Worm (Caenorhabditis elegans) whole organism, L1 larva: ENCODE data around the gene T20D3.14.

ENCODE experiments used
- C04F5.9 ChIP-seq: sonication (generic microtip); optimal IDR thresholded peaks from 2 replicates; lab custom pipeline; 2016; ENCODE audit warnings: missing genetic modification characterization, missing compliant biosample characterization
- F16B12.6 ChIP-seq: fragments of 150-350 bp; optimal IDR thresholded peaks from 2 replicates; lab custom pipeline; 2014; ENCODE audit warnings: missing biosample characterization, missing genetic modification characterization
- aha-1 ChIP-seq: fragments of 150-350 bp; optimal IDR thresholded peaks from 2 replicates; lab custom pipeline; 2014; ENCODE audit warnings: missing biosample characterization, missing genetic modification characterization
- alr-1 ChIP-seq: fragments of 200-800 bp; sonication (Bioruptor generic); optimal IDR thresholded peaks from 2 replicates; lab custom pipeline; 2018; ENCODE audit warnings: borderline replicate concordance, mild to moderate bottlenecking, missing genetic modification characterization, missing compliant biosample characterization
- aly-2 ChIP-seq: fragments of 150-350 bp; optimal IDR thresholded peaks from 2 replicates; lab custom pipeline; 2014; ENCODE audit warnings: missing biosample characterization, missing genetic modification characterization
- blmp-1 ChIP-seq: fragments of 150-350 bp; optimal IDR thresholded peaks from 2 replicates; lab custom pipeline; 2014; ENCODE audit warnings: missing biosample characterization, missing genetic modification characterization
- ceh-88 ChIP-seq: fragments of 200-800 bp; sonication (Bioruptor generic); IDR thresholded peaks from 2 replicates; pipeline ENCODE4 v1.3.6; 2022; ENCODE audit warnings: missing genetic modification characterization, missing compliant biosample characterization
- ces-1 ChIP-seq: fragments of 150-350 bp; optimal IDR thresholded peaks from 2 replicates; lab custom pipeline; 2014; ENCODE audit warnings: missing biosample characterization, missing genetic modification reagents, missing genetic modification characterization
- dpl-1 ChIP-seq, 3 experiments: fragments of 150-350 bp in 2 of 3; sonication (generic microtip) in 1 of 3; optimal IDR thresholded peaks; 2 replicates each; lab custom pipeline; 2014 to 2017; ENCODE audit warnings: missing biosample characterization in 3 of 3, missing genetic modification characterization in 3 of 3, missing genetic modification reagents in 3 of 3
- efl-3 ChIP-seq: fragments of 200-800 bp; sonication (Bioruptor generic); optimal IDR thresholded peaks from 2 replicates; lab custom pipeline; 2018; ENCODE audit warnings: mild to moderate bottlenecking, missing genetic modification characterization, missing compliant biosample characterization
- egl-27 ChIP-seq, 2 experiments: fragments of 150-350 bp in 1 of 2; sonication (generic microtip); optimal IDR thresholded peaks; 3 replicates each; lab custom pipeline; 2017 to 2018; ENCODE audit warnings: missing biosample characterization in 2 of 2, missing genetic modification characterization in 2 of 2, missing genetic modification reagents in 2 of 2
- elt-2 ChIP-seq: sonication (generic microtip); optimal IDR thresholded peaks from 2 replicates; lab custom pipeline; 2016; ENCODE audit warnings: missing genetic modification characterization, mild to moderate bottlenecking, inconsistent platforms, missing compliant biosample characterization, missing genetic modification reagents
- elt-3 ChIP-seq, 6 experiments: fragments of 150-350 bp in 1 of 6; sonication (generic microtip); optimal IDR thresholded peaks; 2 replicates each; lab custom pipeline; 2017 to 2018; ENCODE audit warnings: missing biosample characterization in 6 of 6, missing genetic modification characterization in 6 of 6, inconsistent platforms in 1 of 6
- fkh-4 ChIP-seq: sonication (generic microtip); optimal IDR thresholded peaks from 2 replicates; lab custom pipeline; 2016; ENCODE audit warnings: missing compliant biosample characterization, missing genetic modification characterization, borderline replicate concordance
- grh-1 ChIP-seq: fragments of 200-800 bp; sonication (Bioruptor generic); IDR thresholded peaks from 2 replicates; pipeline ENCODE4 v1.3.6; 2022; ENCODE audit warnings: missing genetic modification reagents, missing genetic modification characterization, missing compliant biosample characterization
- hlh-17 ChIP-seq: fragments of 200-800 bp; sonication (Bioruptor generic); optimal IDR thresholded peaks from 2 replicates; lab custom pipeline; 2018; ENCODE audit warnings: missing genetic modification characterization, mild to moderate bottlenecking, missing compliant biosample characterization, moderate library complexity, borderline replicate concordance
- hlh-4 ChIP-seq: sonication (generic microtip); optimal IDR thresholded peaks from 2 replicates; lab custom pipeline; 2016; ENCODE audit warnings: mild to moderate bottlenecking, missing genetic modification characterization, missing compliant biosample characterization
- hpl-2 ChIP-seq: fragments of 150-350 bp; optimal IDR thresholded peaks from 2 replicates; lab custom pipeline; 2014; ENCODE audit warnings: missing biosample characterization, missing genetic modification reagents, missing genetic modification characterization
- irx-1 ChIP-seq: sonication (generic microtip); optimal IDR thresholded peaks from 2 replicates; lab custom pipeline; 2016; ENCODE audit warnings: missing genetic modification characterization, missing compliant biosample characterization
- isw-1 ChIP-seq: fragments of 200-800 bp; sonication (Bioruptor generic); IDR thresholded peaks from 2 replicates; pipeline ENCODE4 v1.3.6; 2022; ENCODE audit warnings: missing genetic modification characterization, missing compliant biosample characterization
- lin-15B ChIP-seq: fragments of 150-350 bp; sonication (generic microtip); optimal IDR thresholded peaks from 3 replicates; lab custom pipeline; 2014; ENCODE audit warnings: missing biosample characterization, missing genetic modification characterization
- lin-35 ChIP-seq, 2 experiments: fragments of 150-350 bp; optimal IDR thresholded peaks; 2 replicates each; lab custom pipeline; 2014; ENCODE audit warnings: missing biosample characterization in 2 of 2, missing genetic modification characterization in 2 of 2, missing genetic modification reagents in 2 of 2
- lsy-2 ChIP-seq, 2 experiments: fragments of 150-350 bp; optimal IDR thresholded peaks; 2 replicates each; lab custom pipeline; 2014; ENCODE audit warnings: missing biosample characterization in 2 of 2, missing genetic modification characterization in 2 of 2
- mab-9 ChIP-seq: fragments of 200-800 bp; sonication (Bioruptor generic); IDR thresholded peaks from 2 replicates; pipeline ENCODE4 v1.3.6; 2022; ENCODE audit warnings: missing genetic modification reagents, missing genetic modification characterization, missing compliant biosample characterization
- mef-2 ChIP-seq: fragments of 150-350 bp; optimal IDR thresholded peaks from 2 replicates; lab custom pipeline; 2014; ENCODE audit warnings: missing biosample characterization, missing genetic modification characterization
- nhr-11 ChIP-seq: fragments of 150-350 bp; optimal IDR thresholded peaks from 2 replicates; lab custom pipeline; 2014; ENCODE audit warnings: missing biosample characterization, missing genetic modification characterization
- nhr-12 ChIP-seq: sonication (generic microtip); optimal IDR thresholded peaks from 2 replicates; lab custom pipeline; 2017; ENCODE audit warnings: missing biosample characterization, missing genetic modification characterization
- nhr-19 ChIP-seq: fragments of 200-800 bp; sonication (Bioruptor generic); conservative IDR thresholded peaks from 2 replicates; pipeline ENCODE4 v1.3.6; 2022; ENCODE audit warnings: missing genetic modification characterization, missing compliant biosample characterization
- nhr-20 ChIP-seq: sonication (generic microtip); optimal IDR thresholded peaks from 2 replicates; lab custom pipeline; 2016; ENCODE audit warnings: mild to moderate bottlenecking, missing genetic modification characterization, missing compliant biosample characterization
- nhr-47 ChIP-seq: sonication (generic microtip); optimal IDR thresholded peaks from 2 replicates; lab custom pipeline; 2016; ENCODE audit warnings: mild to moderate bottlenecking, missing genetic modification characterization, moderate library complexity, missing compliant biosample characterization
- nhr-71 ChIP-seq: sonication (generic microtip); optimal IDR thresholded peaks from 2 replicates; lab custom pipeline; 2016; ENCODE audit warnings: mild to moderate bottlenecking, missing genetic modification characterization, moderate library complexity, missing compliant biosample characterization
- nhr-77 ChIP-seq: fragments of 150-350 bp; optimal IDR thresholded peaks from 2 replicates; lab custom pipeline; 2014; ENCODE audit warnings: missing biosample characterization, missing genetic modification characterization
- nhr-84 ChIP-seq: sonication (generic microtip); optimal IDR thresholded peaks from 2 replicates; lab custom pipeline; 2017; ENCODE audit warnings: missing biosample characterization, missing genetic modification characterization
- nhr-85 ChIP-seq: sonication (generic microtip); peaks from one replicate; lab custom pipeline; 2016; ENCODE audit warnings: missing genetic modification characterization, inconsistent platforms, missing compliant biosample characterization
- nhr-90 ChIP-seq: sonication (generic microtip); optimal IDR thresholded peaks from 2 replicates; lab custom pipeline; 2016; ENCODE audit warnings: mild to moderate bottlenecking, missing genetic modification characterization, missing compliant biosample characterization; ENCODE audit not compliant: poor library complexity
- pag-3 ChIP-seq: sonication (generic microtip); optimal IDR thresholded peaks from 2 replicates; lab custom pipeline; 2017; ENCODE audit warnings: missing genetic modification characterization, mild to moderate bottlenecking, missing compliant biosample characterization, antibody characterized with exemption, borderline replicate concordance; ENCODE audit not compliant: insufficient read depth
- pax-3 ChIP-seq: fragments of 200-800 bp; sonication (Bioruptor generic); optimal IDR thresholded peaks from 2 replicates; lab custom pipeline; 2018; ENCODE audit warnings: mild to moderate bottlenecking, missing genetic modification characterization, moderate library complexity, missing compliant biosample characterization
- pqm-1 ChIP-seq: sonication (generic microtip); optimal IDR thresholded peaks from 3 replicates; lab custom pipeline; 2017; ENCODE audit warnings: missing biosample characterization, missing genetic modification characterization
- rnt-1 ChIP-seq: sonication (generic microtip); optimal IDR thresholded peaks from 2 replicates; lab custom pipeline; 2016; ENCODE audit warnings: mild to moderate bottlenecking, missing genetic modification characterization, moderate library complexity, missing compliant biosample characterization
- snpc-4 ChIP-seq: fragments of 150-350 bp; optimal IDR thresholded peaks from 2 replicates; lab custom pipeline; 2014; ENCODE audit warnings: missing biosample characterization, missing genetic modification characterization
- sox-4 ChIP-seq: sonication (generic microtip); optimal IDR thresholded peaks from 2 replicates; lab custom pipeline; 2016; ENCODE audit warnings: missing genetic modification characterization, missing compliant biosample characterization
- sup-37 ChIP-seq: fragments of 200-800 bp; sonication (Bioruptor generic); optimal IDR thresholded peaks from 2 replicates; lab custom pipeline; 2018; ENCODE audit warnings: mild to moderate bottlenecking, missing genetic modification characterization, missing compliant biosample characterization
- tbx-2 ChIP-seq: sonication (generic microtip); optimal IDR thresholded peaks from 2 replicates; lab custom pipeline; 2016; ENCODE audit warnings: missing genetic modification characterization, missing compliant biosample characterization
- tlp-1 ChIP-seq: fragments of 150-350 bp; optimal IDR thresholded peaks from 2 replicates; lab custom pipeline; 2014; ENCODE audit warnings: missing biosample characterization, missing genetic modification characterization
- unc-130 ChIP-seq: fragments of 150-350 bp; optimal IDR thresholded peaks from 2 replicates; lab custom pipeline; 2017; ENCODE audit warnings: missing biosample characterization, missing genetic modification characterization, inconsistent platforms
- unc-30 ChIP-seq: sonication (generic microtip); optimal IDR thresholded peaks from 2 replicates; lab custom pipeline; 2017; ENCODE audit warnings: missing biosample characterization, missing genetic modification characterization
- unc-62 ChIP-seq: fragments of 150-350 bp; optimal IDR thresholded peaks from 2 replicates; lab custom pipeline; 2014; ENCODE audit warnings: missing biosample characterization, missing genetic modification reagents, missing genetic modification characterization
- unc-86 ChIP-seq: sonication (generic microtip); optimal IDR thresholded peaks from 2 replicates; lab custom pipeline; 2016; ENCODE audit warnings: missing genetic modification characterization, missing compliant biosample characterization
- vab-15 ChIP-seq: sonication (generic microtip); optimal IDR thresholded peaks from 2 replicates; lab custom pipeline; 2017; ENCODE audit warnings: missing genotype, mild to moderate bottlenecking, missing genetic modification characterization, missing compliant biosample characterization
- zag-1 ChIP-seq: fragments of 150-350 bp; optimal IDR thresholded peaks from 2 replicates; lab custom pipeline; 2014; ENCODE audit warnings: missing biosample characterization, missing genetic modification characterization
- ztf-11 ChIP-seq, 2 experiments: sonication (generic microtip); optimal IDR thresholded peaks; 2 replicates each; lab custom pipeline; 2016 to 2017; ENCODE audit warnings: missing genetic modification characterization in 2 of 2, missing biosample characterization in 1 of 2, missing compliant biosample characterization in 1 of 2
- ztf-4 ChIP-seq: fragments of 150-350 bp; optimal IDR thresholded peaks from 2 replicates; lab custom pipeline; 2014; ENCODE audit warnings: missing biosample characterization, missing genetic modification characterization

Gene T20D3.14

DNA sequence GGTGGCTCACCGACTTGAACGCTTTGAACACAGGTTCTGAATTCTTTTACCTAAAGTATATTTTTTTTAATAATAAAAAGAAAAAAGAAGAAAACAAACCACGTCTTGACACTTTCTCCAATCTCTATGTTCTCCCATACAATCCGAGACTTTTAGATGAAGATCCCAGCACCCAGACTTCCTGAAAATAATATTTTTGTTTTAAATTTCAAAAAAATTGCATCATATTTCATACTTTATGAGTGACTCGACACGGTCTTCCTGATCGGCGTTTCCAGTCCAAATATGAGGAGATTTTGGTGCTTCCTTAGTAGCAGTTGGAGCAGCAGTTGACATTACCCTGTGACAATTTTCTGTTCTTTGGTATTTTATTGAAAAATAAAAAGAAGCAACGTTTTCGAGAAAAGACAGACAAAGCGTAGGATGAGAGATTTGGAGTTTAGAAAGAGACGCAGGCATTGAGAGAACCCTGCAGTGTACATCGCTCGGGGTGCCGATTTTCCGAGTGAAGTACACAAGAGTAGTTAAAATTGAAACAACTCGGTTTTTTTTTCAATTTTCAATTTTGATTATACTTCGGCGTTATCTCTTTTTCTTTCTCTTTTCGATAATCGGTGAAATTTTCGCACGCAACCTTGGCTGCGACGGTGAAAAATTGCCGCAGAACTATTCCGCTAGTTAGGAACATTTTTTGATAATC lies at the start of gene T20D3.14, which contains the start of gene coa-4:
T20D3.14 (minus strand) TSS at position 358 of the 700 bp plus-strand sequence.
coa-4 (minus strand) TSS at position 51 of the 700 bp plus-strand sequence.
- TF ChIP-seq alr-1 (tag; lab: Kevin White, UChicago) (no peak), blmp-1 (peak; percentile 39), mab-9 (no peak), nhr-90 (tag; lab: Kevin White, UChicago) (no peak), egl-27 (tag; optimal IDR thresholded peaks at IDR 0.05; lab: Kevin White, UChicago) (no peak), hlh-17 (GFP tag; lab: Kevin White, UChicago) (no peak), nhr-12 (tag; lab: Kevin White, UChicago) (no peak), aha-1 (tag; lab: Kevin White, UChicago) (no peak), tbx-2 (tag; lab: Kevin White, UChicago) (peak; percentile 43), ztf-4 (tag; lab: Kevin White, UChicago) (no peak), nhr-71 (tag; lab: Kevin White, UChicago) (peak; percentile 71), lsy-2 (tag; optimal IDR thresholded peaks at IDR 0.05; lab: Kevin White, UChicago) (peak; percentile 53 to 58), unc-30 (no peak), sox-4 (no peak), pqm-1 (tag; lab: Kevin White, UChicago) (no peak), ces-1 (GFP tag; lab: Kevin White, UChicago) (no peak), lin-35 (GFP tag; optimal IDR thresholded peaks at IDR 0.05; lab: Kevin White, UChicago) (peak; percentile 41 to 64), nhr-47 (tag; lab: Kevin White, UChicago) (peak; percentile 43), elt-3 (tag; optimal IDR thresholded peaks at IDR 0.05; lab: Kevin White, UChicago) (peak in 1 of 6 experiments; percentile 43), efl-3 (GFP tag; lab: Kevin White, UChicago) (no peak), grh-1 (GFP tag; lab: Robert Waterston, UW) (no peak), rnt-1 (peak; percentile 33), irx-1 (tag; lab: Kevin White, UChicago) (peak; percentile 9), zag-1 (tag; lab: Kevin White, UChicago) (no peak), mef-2 (no peak), pax-3 (tag; lab: Kevin White, UChicago) (no peak), hpl-2 (GFP tag; lab: Kevin White, UChicago) (no peak), nhr-19 (GFP tag; lab: Robert Waterston, UW) (no peak; the same call in none of the 2 replicates), hlh-4 (tag; lab: Kevin White, UChicago) (no peak), ztf-11 (tag; optimal IDR thresholded peaks at IDR 0.05; lab: Kevin White, UChicago) (no peak), unc-130 (no peak), nhr-11 (no peak), sup-37 (GFP tag; lab: Kevin White, UChicago) (no peak), lin-15B (tag; lab: Kevin White, UChicago) (no peak), fkh-4 (tag; lab: Kevin White, UChicago) (no peak), ceh-88 (GFP tag; lab: Robert Waterston, UW) (no peak), tlp-1 (tag; lab: Kevin White, UChicago) (no peak), C04F5.9 (tag; lab: Kevin White, UChicago) (no peak), nhr-77 (tag; lab: Kevin White, UChicago) (peak; percentile 11), aly-2 (no peak), dpl-1 (GFP tag; optimal IDR thresholded peaks at IDR 0.05; lab: Kevin White, UChicago) (peak in 2 of 3 experiments; percentile 17 to 48), isw-1 (GFP tag; lab: Robert Waterston, UW) (no peak), unc-86 (tag; lab: Kevin White, UChicago) (no peak), snpc-4 (tag; lab: Kevin White, UChicago) (peak; percentile 1), elt-2 (tag; lab: Kevin White, UChicago) (peak; percentile 17), unc-62 (GFP tag; lab: Kevin White, UChicago) (no peak), nhr-85 (tag; lab: Kevin White, UChicago) (peak; percentile 55), nhr-84 (no peak), nhr-20 (tag; lab: Kevin White, UChicago) (peak; percentile 64), vab-15 (tag; lab: Kevin White, UChicago) (no peak), F16B12.6 (tag; lab: Kevin White, UChicago) (no peak), pag-3 (tag; lab: Kevin White, UChicago) (no peak)
